Worm (Caenorhabditis elegans): Measurements from ENCODE around the gene F23D12.7.

F23D12.7 gene

DNA sequence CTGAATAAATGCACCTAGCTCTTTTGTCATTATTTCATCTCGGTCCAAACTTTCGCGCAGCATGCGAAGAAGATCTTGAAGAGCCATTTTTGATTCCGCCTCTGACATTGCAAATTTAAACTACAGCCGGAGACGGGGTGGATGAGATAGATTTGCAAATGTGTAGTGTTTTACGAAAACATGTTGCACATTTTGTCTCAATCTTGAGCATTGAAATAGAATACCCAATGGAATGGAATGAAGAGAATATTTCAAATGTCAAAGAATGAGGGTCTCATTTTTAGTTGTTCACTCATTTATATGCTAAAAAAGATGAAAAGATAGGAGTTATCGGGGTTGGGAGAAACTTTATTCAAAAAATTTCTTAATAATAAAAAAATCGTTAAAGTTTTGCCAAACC lies 1.8 kb upstream of the F23D12.7 start, which contains the start of gene Y66C5A.1:
Gene Y66C5A.1 (minus strand): TSS at position 101 of the 400 bp plus-strand sequence.
- TF ChIP-seq dao-5 (tag; optimal IDR thresholded peaks at IDR 0.05) (no peak), him-1 (tag; optimal IDR thresholded peaks at IDR 0.05) (no peak), W03F9.2 (tag; optimal IDR thresholded peaks at IDR 0.05) (no peak)

DNA sequence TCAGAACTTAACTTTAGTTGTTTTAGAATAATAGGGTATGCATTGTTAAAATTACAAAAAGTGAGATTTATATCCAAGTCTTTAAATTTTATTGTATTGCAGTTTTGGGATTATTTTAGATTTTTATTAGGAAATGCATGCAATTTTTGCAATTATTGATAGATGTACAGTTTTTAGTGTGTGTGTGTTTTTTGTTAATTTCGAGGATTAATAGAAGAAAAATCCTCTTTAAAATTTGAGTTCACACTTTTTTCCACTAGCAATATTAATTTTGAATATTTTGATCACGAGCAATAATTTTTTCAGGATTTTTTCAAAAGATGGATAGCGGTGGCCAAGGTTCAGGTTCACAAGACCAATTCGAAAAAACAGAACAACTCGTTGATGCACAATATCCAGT lies 5.7 kb downstream of the F23D12.7 start, which contains the start of gene jmjd-3.2:
Gene jmjd-3.2 (plus strand): TSS at position 301 of the 400 bp plus-strand sequence.
- TF ChIP-seq W03F9.2 (tag; optimal IDR thresholded peaks at IDR 0.05): no peak

DNA sequence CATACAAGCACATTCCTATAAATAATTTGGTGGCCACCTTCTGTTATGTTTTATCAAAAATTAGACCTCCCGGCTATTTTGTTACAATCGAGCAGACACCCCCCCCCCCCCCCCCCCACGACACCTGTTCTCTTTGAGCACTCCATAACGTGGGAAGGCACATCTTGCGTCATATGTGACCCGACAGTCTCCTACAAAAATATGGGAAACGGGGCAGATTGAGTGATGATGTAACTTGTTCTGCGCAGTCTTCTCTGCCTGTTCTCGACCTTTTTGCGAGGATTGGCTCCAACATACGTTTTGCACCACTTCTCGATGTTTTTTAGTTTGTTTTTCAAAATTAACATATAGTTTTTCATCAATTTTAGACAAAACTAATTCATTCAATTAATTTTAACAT lies 6.1 kb downstream of the F23D12.7 start:
- no peak for TF ChIP-seq W03F9.2 (tag; optimal IDR thresholded peaks at IDR 0.05)
- no peak for TF ChIP-seq him-1 (tag; optimal IDR thresholded peaks at IDR 0.05)
- no peak for TF ChIP-seq dao-5 (tag; optimal IDR thresholded peaks at IDR 0.05)

DNA sequence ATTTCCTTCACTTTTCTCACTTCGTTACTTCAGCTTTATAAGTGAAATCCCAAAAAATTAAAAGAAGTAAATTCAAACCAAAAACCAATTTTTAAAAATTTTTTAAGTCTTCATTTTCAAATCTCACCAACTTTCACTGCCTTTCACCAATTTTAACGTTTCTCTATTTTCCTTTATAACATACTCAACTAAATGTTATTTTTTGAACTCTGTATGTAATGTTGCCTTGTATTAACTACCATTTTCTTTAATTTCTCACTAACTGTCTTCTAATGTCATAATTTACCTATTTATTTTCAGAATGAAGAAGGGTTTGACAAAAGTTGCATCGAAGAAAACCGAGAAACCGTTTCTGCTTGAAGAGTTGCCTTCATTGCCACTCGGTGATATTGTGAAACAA lies 8.9 kb downstream of the F23D12.7 start, which contains the start of gene F23D12.4:
Gene F23D12.4 (plus strand): TSS at position 301 of the 400 bp plus-strand sequence.
- TF ChIP-seq him-1 (tag; optimal IDR thresholded peaks at IDR 0.05): no peak
- no peak for TF ChIP-seq dao-5 (tag; optimal IDR thresholded peaks at IDR 0.05)
- TF ChIP-seq W03F9.2 (tag; optimal IDR thresholded peaks at IDR 0.05): no peak

DNA sequence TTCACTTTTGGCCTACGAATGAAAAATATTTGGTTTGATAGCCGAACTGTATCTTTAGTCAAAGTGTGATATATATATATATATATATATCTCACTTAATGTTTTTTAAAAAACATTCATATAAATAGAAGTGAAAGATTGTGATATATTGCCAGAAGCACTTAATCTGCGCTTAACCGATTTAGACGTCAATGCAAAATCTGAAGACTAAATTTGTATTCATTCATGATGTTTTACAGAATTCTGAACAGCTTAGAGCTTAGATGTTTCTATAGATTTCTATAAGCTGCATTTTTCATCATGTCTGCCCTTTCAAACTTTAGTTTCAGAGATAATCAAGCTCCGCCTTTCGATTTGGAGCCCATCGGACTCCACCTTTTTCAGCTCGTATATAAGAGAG lies 11.3 kb downstream of the F23D12.7 start, which contains the start of gene F23D12.3:
Gene F23D12.3 (plus strand): TSS at position 301 of the 400 bp plus-strand sequence.
- no peak for TF ChIP-seq W03F9.2 (tag; optimal IDR thresholded peaks at IDR 0.05)
- no peak for TF ChIP-seq him-1 (tag; optimal IDR thresholded peaks at IDR 0.05)
- no peak for TF ChIP-seq dao-5 (tag; optimal IDR thresholded peaks at IDR 0.05)

DNA sequence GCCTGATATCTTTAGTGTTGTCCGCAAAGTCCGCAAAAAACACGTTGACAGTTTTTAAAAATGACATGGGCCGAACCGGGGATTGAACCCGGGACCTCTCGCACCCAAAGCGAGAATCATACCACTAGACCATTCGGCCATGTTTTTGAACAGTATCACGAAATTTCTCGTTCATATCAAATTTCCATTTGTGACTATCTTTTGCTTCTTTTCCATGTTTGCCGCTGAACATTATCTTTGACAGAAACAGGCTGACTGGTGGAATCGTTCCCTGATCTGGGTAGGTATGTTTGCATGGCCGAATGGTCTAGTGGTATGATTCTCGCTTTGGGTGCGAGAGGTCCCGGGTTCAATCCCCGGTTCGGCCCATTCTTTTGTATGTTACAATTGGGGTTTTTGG lies 15.8 kb downstream of the F23D12.7 start:
- TF ChIP-seq W03F9.2 (tag; optimal IDR thresholded peaks at IDR 0.05): peak; percentile 12

DNA sequence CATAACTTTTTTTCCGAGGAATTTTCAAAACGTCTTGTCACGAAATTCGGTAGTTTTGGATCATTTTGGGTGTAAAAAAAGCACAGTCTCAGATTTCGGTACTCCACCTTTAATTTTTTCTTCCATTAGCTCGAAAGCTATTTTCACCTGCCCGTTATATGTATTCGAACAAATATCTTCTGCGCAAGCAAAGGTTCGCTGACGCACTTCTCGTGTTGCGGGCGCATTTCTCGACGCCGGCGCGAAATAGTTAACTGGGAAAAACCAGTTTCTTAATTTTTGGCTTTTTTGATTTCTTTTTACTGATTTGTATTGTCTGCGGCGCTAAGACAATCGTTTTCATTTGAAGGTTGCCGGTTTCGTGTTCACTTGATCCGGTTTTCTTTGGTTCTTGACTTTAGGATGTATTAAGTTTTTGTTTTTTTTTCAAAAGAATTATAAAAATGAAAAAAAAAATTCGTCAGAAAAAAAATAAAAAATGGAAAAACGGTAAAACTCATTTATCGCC lies 17.9 kb downstream of the F23D12.7 start:
- TF ChIP-seq dao-5 (tag; optimal IDR thresholded peaks at IDR 0.05) (no peak), him-1 (tag; optimal IDR thresholded peaks at IDR 0.05) (no peak), W03F9.2 (tag; optimal IDR thresholded peaks at IDR 0.05) (no peak)

DNA sequence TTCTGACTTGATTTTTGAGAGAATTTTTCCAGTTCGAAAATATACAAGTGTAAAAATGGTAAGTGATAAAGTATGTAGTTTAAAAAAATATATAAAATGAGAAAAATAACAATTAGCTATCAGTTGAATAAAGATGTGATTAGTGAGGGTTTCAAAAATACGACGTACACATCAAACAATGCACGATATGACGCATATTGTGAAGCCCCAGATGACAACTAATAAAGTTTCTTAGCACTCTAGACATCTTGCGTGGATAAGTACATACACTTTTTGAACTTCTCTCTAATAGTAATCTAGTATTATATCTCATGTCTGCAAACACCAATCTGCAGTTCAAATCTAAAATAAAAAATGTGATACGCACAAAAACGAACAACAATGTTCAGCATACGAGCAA lies 23.2 kb downstream of the F23D12.7 start:
- no peak for TF ChIP-seq dao-5 (tag; optimal IDR thresholded peaks at IDR 0.05)
- TF ChIP-seq W03F9.2 (tag; optimal IDR thresholded peaks at IDR 0.05): no peak
- TF ChIP-seq him-1 (tag; optimal IDR thresholded peaks at IDR 0.05): no peak

DNA sequence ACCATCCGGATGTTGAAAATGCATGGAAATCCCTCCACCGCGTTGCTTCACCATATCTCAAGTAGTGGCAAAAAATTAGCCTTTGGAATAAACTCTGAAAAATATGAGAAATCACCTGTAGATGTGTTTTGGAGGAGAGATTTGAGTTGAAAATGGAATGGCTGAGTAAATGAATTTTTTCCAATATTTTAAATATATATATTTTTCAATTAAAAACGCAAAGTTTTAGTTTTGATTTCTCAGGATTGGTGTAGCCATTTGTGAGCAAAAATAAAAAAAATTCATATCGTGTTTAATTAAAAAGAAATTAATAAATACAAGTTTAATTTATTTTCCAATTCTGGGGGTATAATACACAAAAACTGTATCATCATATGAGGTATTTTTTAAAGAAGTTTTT lies 25.6 kb downstream of the F23D12.7 start, which contains the start of gene F23D12.1:
Gene F23D12.1 (minus strand): TSS at position 101 of the 400 bp plus-strand sequence.
- TF ChIP-seq W03F9.2 (tag; optimal IDR thresholded peaks at IDR 0.05): no peak
- no peak for TF ChIP-seq him-1 (tag; optimal IDR thresholded peaks at IDR 0.05)
- TF ChIP-seq dao-5 (tag; optimal IDR thresholded peaks at IDR 0.05): no peak

DNA sequence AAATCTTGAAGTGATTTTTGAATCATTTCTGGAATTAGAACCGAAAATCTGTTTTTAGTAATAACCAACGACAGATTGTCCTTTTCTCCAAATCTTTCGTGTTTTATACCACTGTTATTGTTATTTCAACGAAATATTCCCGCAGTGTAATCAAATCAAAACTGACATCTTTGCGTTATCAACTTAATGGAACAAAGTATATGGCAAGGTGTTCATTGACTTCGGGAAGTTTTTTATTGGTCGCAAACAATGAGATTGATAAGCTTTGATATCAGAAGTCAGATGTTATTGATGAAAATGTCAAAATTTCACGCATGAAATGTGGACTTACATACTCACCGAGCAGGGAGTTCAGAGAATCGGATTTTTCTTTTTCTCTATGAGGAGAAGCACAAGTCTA lies 29.0 kb downstream of the F23D12.7 start, which contains the start of gene F23D12.11:
Gene F23D12.11 (minus strand): TSS at position 79 of the 400 bp plus-strand sequence.
- TF ChIP-seq dao-5 (tag; optimal IDR thresholded peaks at IDR 0.05): no peak
- TF ChIP-seq him-1 (tag; optimal IDR thresholded peaks at IDR 0.05): no peak
- TF ChIP-seq W03F9.2 (tag; optimal IDR thresholded peaks at IDR 0.05): no peak

DNA sequence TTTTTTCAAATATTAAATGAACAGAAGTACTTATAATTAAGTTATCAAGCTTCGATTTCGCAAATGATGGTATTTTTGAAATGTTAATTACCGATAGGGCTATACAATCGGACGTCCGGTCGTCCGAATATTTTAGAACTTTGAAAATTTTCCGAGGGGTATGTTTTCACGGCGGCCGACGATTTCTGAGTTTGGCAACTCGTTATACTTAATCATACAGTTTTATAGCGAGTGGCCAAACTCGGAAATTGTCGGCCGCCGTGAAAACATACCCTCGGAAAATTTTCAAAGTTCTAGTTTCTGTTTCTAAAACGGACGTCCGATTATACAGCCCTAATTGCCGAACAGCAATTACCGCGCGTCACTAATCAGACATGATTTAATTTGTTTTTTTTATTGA lies 29.4 kb downstream of the F23D12.7 start:
- TF ChIP-seq W03F9.2 (tag; optimal IDR thresholded peaks at IDR 0.05) (no peak), dao-5 (tag; optimal IDR thresholded peaks at IDR 0.05) (no peak), him-1 (tag; optimal IDR thresholded peaks at IDR 0.05) (no peak)

DNA sequence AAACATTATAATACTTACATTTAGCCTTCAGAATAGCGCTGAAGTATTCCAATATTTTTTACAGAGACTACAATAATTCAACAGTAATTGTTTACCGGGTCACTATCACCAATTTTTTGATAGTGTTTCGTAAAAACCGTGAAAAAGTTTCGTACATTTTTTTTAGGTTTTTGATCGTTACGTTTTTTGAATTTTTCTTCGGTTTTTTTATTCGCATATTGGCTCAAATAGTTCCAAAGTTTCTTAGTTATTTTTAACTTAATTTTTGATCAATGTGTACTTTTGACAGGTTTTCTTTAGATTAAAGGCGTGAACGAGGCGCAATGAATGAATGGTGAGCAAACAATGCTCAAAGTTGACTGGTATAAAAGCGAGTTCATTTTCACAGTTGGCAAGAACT lies 30.5 kb downstream of the F23D12.7 start, which contains the start of gene fipr-3:
Gene fipr-3 (plus strand): TSS at position 301 of the 400 bp plus-strand sequence.
- no peak for TF ChIP-seq W03F9.2 (tag; optimal IDR thresholded peaks at IDR 0.05)
- TF ChIP-seq him-1 (tag; optimal IDR thresholded peaks at IDR 0.05): no peak
- TF ChIP-seq dao-5 (tag; optimal IDR thresholded peaks at IDR 0.05): no peak

DNA sequence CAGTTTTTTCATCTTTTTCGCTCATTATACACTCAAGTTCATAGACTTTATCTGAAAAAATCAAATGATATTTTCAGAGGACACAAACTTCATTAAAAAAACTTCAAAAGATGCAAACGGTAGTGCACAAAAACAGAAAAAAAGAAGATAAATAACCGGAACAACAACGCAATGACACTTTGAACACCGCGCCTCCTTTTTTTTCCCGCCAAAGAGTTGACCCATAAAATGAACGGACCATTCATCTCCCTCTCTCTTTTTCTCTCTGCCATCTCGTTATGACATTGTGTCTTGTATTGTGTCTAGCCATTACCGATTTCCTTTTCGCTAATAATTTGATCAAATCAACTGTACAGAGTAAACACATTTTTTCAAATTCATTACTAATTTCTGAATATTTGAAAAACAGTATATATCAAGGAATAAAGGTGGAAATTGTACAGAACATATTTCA lies 32.1 kb downstream of the F23D12.7 start, which contains the start of gene F23D12.2:
Gene F23D12.2 (minus strand): TSS at position 51 of the 454 bp plus-strand sequence.
- TF ChIP-seq W03F9.2 (tag; optimal IDR thresholded peaks at IDR 0.05) (no peak), dao-5 (tag; optimal IDR thresholded peaks at IDR 0.05) (no peak), him-1 (tag; optimal IDR thresholded peaks at IDR 0.05) (no peak)

DNA sequence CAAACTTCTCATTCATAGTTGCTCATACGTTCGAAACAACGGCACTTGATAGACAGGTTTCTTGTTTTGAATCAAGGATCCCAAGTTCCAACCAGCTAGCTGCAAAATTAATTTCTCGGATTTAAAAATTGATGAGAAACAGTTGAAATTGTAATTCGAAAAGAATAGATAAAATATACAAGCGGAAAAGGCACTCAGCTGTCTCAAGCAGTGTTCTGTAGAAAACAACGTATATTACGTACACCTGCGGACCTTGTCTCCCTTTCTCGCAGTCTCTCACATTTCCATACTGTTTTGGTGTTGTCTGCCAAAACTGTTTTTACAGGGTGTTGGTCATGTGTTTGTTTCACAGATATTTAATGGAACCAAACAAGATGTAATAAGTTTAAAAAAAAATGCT lies 38.0 kb downstream of the F23D12.7 start, which contains the start of gene F23D12.10:
Gene F23D12.10 (minus strand): TSS at position 101 of the 400 bp plus-strand sequence.
- TF ChIP-seq dao-5 (tag; optimal IDR thresholded peaks at IDR 0.05) (no peak), W03F9.2 (tag; optimal IDR thresholded peaks at IDR 0.05) (no peak), him-1 (tag; optimal IDR thresholded peaks at IDR 0.05) (no peak)

DNA sequence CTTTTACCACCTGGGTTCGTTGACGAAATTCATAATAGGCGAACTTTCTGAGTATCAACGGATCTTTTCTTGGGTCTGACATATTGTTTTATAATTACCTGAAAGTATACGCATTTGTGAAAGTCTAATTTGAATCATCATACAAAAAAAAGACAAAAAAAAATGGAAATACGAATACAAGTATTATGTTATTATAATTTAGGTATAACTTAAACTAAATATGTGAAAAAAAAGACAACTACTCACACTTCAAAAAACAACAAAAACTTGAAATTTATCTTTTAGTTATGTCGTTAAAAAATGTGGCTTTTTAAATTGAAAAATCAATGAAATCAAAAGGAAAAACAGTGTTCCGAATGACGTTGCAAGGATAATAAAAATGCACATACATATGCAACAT lies 40.9 kb downstream of the F23D12.7 start, which contains the start of gene fbxa-179:
Gene fbxa-179 (minus strand): TSS at position 101 of the 400 bp plus-strand sequence.
- TF ChIP-seq dao-5 (tag; optimal IDR thresholded peaks at IDR 0.05): no peak
- no peak for TF ChIP-seq W03F9.2 (tag; optimal IDR thresholded peaks at IDR 0.05)
- TF ChIP-seq him-1 (tag; optimal IDR thresholded peaks at IDR 0.05): no peak
